Fruit fly (Drosophila melanogaster): ENCODE measurements around the gene Adk1.

The Adk1 gene

DNA sequence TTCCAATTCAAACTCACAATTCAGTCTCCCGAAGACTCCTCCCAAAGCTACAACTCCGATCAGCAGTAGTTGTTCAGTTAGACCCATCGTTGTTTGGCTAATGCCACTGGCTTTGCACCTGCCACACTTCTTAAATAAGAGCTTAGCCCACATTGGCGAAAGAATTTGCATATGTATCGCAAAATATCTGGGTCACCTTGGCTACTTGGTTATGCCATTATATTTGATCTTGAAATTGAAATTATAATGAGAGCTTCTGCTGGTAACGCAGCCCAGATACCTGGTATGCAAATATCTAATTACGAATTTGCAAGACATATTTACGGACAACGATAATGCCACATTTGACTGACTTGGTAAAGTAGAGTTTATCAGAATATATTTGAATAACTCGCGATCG, 27.2 kb downstream of the Adk1 start, which contains the start of gene CG17404:
CG17404 (minus strand) TSS at position 101 of the 400 bp plus-strand sequence.
- no peak for TF ChIP-seq CG6792 (GFP tag; optimal IDR thresholded peaks at IDR 0.05)
- TF ChIP-seq CG32006 (GFP tag; optimal IDR thresholded peaks at IDR 0.05): no peak
- TF ChIP-seq CG15336 (GFP tag; IDR thresholded peaks at IDR 0.05): no peak
- no peak for TF ChIP-seq Gug (GFP tag; IDR thresholded peaks at IDR 0.05)

DNA sequence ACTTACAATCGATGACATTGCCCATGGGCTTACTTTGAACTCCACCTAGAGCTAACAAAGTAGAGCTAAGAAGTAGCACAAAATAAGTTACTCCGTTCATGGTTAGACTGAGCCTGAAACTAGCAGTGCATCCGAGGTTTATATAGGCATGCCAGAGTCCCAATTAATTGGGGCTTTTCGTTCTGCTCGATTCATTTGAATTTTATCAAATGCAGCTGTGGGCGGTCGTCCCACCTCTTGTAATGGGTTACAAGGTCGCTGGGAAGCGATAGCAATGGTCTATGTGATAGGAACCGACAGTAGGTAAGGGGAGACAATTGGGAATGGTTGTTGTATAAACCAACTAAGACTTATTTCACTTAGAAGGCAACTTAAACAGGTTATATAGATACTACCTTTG, 28.5 kb downstream of the Adk1 start, which contains the start of gene CG12256:
CG12256 (minus strand) TSS at position 101 of the 400 bp plus-strand sequence.
- no peak for TF ChIP-seq CG11762 (GFP tag; optimal IDR thresholded peaks at IDR 0.05; ENCODE audit: insufficient read depth)
- TF ChIP-seq pdm3 (GFP tag; optimal IDR thresholded peaks at IDR 0.05): no peak
- TF ChIP-seq svp (GFP tag): peak; percentile 34

DNA sequence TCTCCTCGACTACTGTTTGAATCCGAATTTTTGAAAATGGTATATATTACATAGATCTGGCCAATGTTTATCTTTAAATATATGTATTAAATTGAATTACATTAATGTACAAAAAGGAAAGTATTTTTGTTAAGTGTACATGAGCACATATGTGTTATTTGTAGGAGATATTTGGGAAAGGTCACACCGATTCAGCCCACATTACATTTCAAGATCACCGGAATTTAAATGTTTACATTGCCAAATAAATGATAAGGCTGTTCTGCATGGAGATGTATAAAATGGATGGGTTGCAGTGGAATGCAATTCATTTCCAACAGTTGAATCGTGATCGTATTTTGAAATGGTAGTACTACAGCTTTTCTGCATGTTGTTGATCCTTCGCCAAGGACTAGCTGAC, 31.4 kb downstream of the Adk1 start, which contains the start of gene CG3916:
CG3916 (plus strand) TSS at position 301 of the 400 bp plus-strand sequence.
- TF ChIP-seq CG1621 (tag; optimal IDR thresholded peaks at IDR 0.05) (no peak), svp (GFP tag) (peak; percentile 48)

DNA sequence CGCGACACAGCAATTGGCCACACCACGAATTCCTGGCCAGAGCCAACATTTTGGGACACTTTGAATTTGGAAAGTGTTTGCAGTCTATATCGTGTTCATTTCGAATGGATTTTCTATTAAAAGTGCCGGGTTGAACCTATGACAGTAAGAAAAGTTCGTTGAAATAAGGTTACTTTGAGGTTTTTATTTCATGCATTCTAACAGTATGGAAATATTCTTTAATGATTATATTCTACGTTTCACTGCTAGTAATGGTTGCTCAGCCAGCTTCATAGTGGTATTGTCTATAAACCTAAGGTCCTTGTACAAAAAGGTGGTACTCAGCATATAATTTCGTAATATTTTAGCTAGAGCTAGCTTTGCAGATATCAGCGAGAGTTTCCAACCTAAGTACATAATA, 34.9 kb downstream of the Adk1 start, which contains the start of gene Pglym87:
Pglym87 (minus strand) TSS at position 101 of the 400 bp plus-strand sequence.
- no peak for TF ChIP-seq acj6 (GFP tag; optimal IDR thresholded peaks at IDR 0.05)
- TF ChIP-seq CG8319 (GFP tag; optimal IDR thresholded peaks at IDR 0.05): no peak
- TF ChIP-seq Hr4 (GFP tag; optimal IDR thresholded peaks at IDR 0.05): no peak
- TF ChIP-seq achi (GFP tag; optimal IDR thresholded peaks at IDR 0.05): no peak
- no peak for TF ChIP-seq OdsH (GFP tag; optimal IDR thresholded peaks at IDR 0.05)
- no peak for TF ChIP-seq CG6808 (GFP tag; optimal IDR thresholded peaks at IDR 0.05)
- no peak for TF ChIP-seq Ets96B (tag; optimal IDR thresholded peaks at IDR 0.05)
- no peak for TF ChIP-seq eg (GFP tag; IDR thresholded peaks at IDR 0.05)
- TF ChIP-seq CG16779 (tag; optimal IDR thresholded peaks at IDR 0.05): no peak
- no peak for TF ChIP-seq CG6792 (GFP tag; optimal IDR thresholded peaks at IDR 0.05)

DNA sequence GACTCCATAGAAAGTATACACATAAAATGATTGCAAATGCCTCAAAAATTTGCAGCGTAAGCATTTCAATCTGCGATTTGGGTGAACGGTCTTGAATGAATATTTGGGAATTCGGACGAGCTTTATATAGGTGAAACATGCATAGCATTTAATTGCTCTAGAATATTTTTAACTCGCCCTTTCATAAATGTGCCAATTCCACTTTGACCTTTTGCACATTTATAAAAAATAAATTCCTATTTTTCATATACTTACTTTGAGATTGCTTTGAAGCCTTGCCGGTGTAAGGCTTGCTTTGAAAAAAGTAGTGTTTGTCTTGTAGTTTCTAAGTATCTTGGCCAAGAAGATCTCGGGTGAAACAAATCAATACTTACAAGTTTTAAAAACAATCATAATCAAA, 36.8 kb downstream of the Adk1 start, which contains the start of gene Cyp313a5:
Cyp313a5 (minus strand) TSS at position 101 of the 400 bp plus-strand sequence.
- TF ChIP-seq Hr38 (GFP tag; optimal IDR thresholded peaks at IDR 0.05): no peak
- no peak for TF ChIP-seq CG6163 (GFP tag; IDR thresholded peaks at IDR 0.05)
- no peak for TF ChIP-seq Eip93F (GFP tag; optimal IDR thresholded peaks at IDR 0.05)
- no peak for TF ChIP-seq CG3032 (tag; optimal IDR thresholded peaks at IDR 0.05)
- TF ChIP-seq Hr39 (GFP tag; optimal IDR thresholded peaks at IDR 0.05): no peak
- no peak for TF ChIP-seq CG7368 (GFP tag; optimal IDR thresholded peaks at IDR 0.05)
- no peak for TF ChIP-seq CG1621 (tag; optimal IDR thresholded peaks at IDR 0.05)
- TF ChIP-seq Blimp-1 (GFP tag; optimal IDR thresholded peaks at IDR 0.05): no peak
- TF ChIP-seq CG31627 (GFP tag; optimal IDR thresholded peaks at IDR 0.05): no peak
- TF ChIP-seq CG6792 (GFP tag; optimal IDR thresholded peaks at IDR 0.05): no peak
- no peak for TF ChIP-seq lz (GFP tag; optimal IDR thresholded peaks at IDR 0.05)
- no peak for TF ChIP-seq pdm3 (GFP tag; optimal IDR thresholded peaks at IDR 0.05)
- no peak for TF ChIP-seq CG4318 (GFP tag; optimal IDR thresholded peaks at IDR 0.05)
- no peak for TF ChIP-seq CG11902 (GFP tag; optimal IDR thresholded peaks at IDR 0.05)
- no peak for TF ChIP-seq CG8319 (GFP tag; optimal IDR thresholded peaks at IDR 0.05)
- TF ChIP-seq Met (GFP tag; optimal IDR thresholded peaks at IDR 0.05): no peak
- no peak for TF ChIP-seq CG32006 (GFP tag; optimal IDR thresholded peaks at IDR 0.05)
- TF ChIP-seq esn (GFP tag; optimal IDR thresholded peaks at IDR 0.05): no peak
- no peak for TF ChIP-seq CG6808 (GFP tag; optimal IDR thresholded peaks at IDR 0.05)
- no peak for TF ChIP-seq cyc (GFP tag; optimal IDR thresholded peaks at IDR 0.05)

DNA sequence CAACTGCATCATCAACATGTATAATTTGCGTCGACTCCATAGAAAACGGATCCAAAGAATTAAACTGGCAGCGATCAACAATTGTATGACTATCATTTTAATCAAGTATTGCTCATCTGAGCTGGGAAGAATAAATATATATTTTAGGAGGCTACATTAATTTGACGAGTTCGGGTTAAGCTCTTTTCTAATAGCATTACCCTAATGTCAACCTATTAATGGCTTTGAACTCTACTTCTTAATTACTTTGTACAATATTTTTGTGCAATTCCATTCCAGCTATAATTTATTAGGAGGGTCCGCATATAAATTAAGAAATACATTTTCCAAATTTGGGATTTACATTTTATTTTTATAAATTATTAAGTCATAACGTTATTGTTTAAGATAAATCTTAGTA, 39.1 kb downstream of the Adk1 start, which contains the start of gene Cyp313a2:
Cyp313a2 (minus strand) TSS at position 101 of the 400 bp plus-strand sequence.
- TF ChIP-seq dac (GFP tag; optimal IDR thresholded peaks at IDR 0.05) (no peak), CG10669 (GFP tag; optimal IDR thresholded peaks at IDR 0.05) (no peak), Gug (GFP tag; IDR thresholded peaks at IDR 0.05) (no peak), Ets21C (GFP tag; optimal IDR thresholded peaks at IDR 0.05) (no peak), Eip93F (GFP tag; optimal IDR thresholded peaks at IDR 0.05) (no peak), CG6808 (GFP tag; optimal IDR thresholded peaks at IDR 0.05) (no peak), fd85E (GFP tag; optimal IDR thresholded peaks at IDR 0.05) (no peak), Hr4 (GFP tag; optimal IDR thresholded peaks at IDR 0.05) (no peak), Ets96B (tag; optimal IDR thresholded peaks at IDR 0.05) (no peak), net (GFP tag; optimal IDR thresholded peaks at IDR 0.05) (no peak)

All from whole organism, prepupa.